Worm (Caenorhabditis elegans) whole organism, L4/young adult: ENCODE data around the gene Y39A1A.24.

ENCODE experiments used
- W03F9.2 ChIP-seq: fragments of 150-350 bp; optimal IDR thresholded peaks from 2 replicates; lab custom pipeline; 2014; ENCODE audit warnings: missing biosample characterization, missing genetic modification characterization
- dao-5 ChIP-seq: sonication (generic microtip); optimal IDR thresholded peaks from 2 replicates; lab custom pipeline; 2016; ENCODE audit warnings: missing genotype, missing genetic modification characterization, moderate library complexity, missing compliant biosample characterization
- him-1 ChIP-seq: sonication (generic microtip); optimal IDR thresholded peaks from 2 replicates; lab custom pipeline; 2016; ENCODE audit warnings: missing genotype, missing genetic modification reagents, missing genetic modification characterization, missing compliant biosample characterization

- TF ChIP-seq dao-5 (tag; lab: Kevin White, UChicago) (no peak), him-1 (tag; lab: Kevin White, UChicago) (no peak), W03F9.2 (tag; lab: Kevin White, UChicago) (no peak)
These were observed 36.8 kb downstream of the Y39A1A.24 start, which contains the start of gene emg-1 for ce11 chrIII:10649219-10649618.
